Fruit fly (Drosophila melanogaster): Measurements from ENCODE around the gene jigr1.

Gene jigr1

DNA sequence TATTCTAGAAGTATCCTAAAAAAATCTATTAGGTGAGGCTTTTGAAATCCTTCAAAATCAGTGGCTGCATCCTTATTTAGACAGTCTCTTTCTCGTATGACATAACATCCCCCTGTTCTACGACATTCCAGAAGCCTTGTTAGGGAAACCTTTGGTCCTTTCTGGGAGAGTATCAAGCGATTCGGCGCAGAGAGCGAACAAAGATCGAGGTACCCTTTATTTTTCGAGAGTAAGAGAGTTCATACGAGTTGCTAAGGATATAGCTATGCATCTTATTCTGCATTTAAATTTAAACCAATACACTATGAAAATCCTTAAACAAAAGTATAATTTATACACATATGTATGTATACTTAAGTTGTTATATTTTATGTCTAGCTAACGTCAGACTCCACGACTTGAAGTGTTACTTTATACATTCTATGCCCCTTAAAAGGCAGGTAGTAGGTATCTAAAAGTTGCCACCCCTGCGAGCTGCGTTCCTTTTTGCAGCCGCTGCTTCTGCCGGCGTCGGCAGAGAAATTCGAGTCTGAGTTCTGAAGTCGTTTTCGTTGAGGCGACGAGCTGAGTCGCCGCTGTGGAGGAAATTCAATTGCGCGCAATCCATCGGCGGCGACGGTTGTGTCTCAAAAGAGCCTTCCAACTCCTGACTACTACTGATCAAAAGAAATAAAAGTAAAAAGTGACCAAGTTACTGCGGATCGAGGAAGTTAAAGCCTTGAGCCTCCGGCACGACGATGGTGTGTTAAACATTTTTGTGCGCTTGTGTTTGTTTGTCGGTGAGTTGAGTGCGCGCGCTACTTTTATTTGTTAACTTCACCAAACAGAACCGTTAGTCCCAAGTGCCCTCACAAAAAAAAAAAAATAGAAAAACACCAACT lies at the start of gene jigr1:
Gene jigr1, plus strand, starts transcription at position 550 of the 881 bp plus-strand sequence.
- TF ChIP-seq CG8478 (optimal IDR thresholded peaks at IDR 0.05) (no peak), pan (optimal IDR thresholded peaks at IDR 0.05) (peak; percentile 91), usp (GFP tag; optimal IDR thresholded peaks at IDR 0.05) (no peak)

DNA sequence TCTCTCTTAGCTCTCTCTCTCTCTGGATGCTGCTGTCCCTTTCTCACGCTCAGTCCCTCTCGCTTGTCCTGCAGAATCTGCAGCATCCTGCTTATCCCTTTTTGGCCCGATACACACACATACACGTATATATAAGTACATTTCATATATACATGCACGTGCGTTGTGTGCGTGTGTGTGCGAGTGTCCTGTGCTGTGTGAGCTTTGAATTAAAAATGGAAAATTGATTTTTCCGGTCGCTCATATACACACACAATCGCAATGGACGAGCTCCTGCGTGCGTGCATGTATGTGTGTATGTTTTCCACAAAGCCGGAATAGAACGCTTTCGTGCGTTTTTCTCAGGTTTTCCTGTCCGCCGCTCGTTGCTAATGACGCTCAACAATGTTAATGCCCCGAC lies 49.1 kb upstream of the jigr1 start:
- TF ChIP-seq usp (GFP tag; optimal IDR thresholded peaks at IDR 0.05) (no peak), Dll (optimal IDR thresholded peaks at IDR 0.05) (no peak), pan (optimal IDR thresholded peaks at IDR 0.05) (no peak), CG8478 (optimal IDR thresholded peaks at IDR 0.05) (no peak), psq (optimal IDR thresholded peaks at IDR 0.05) (no peak), EcR (GFP tag; optimal IDR thresholded peaks at IDR 0.05) (no peak)

DNA sequence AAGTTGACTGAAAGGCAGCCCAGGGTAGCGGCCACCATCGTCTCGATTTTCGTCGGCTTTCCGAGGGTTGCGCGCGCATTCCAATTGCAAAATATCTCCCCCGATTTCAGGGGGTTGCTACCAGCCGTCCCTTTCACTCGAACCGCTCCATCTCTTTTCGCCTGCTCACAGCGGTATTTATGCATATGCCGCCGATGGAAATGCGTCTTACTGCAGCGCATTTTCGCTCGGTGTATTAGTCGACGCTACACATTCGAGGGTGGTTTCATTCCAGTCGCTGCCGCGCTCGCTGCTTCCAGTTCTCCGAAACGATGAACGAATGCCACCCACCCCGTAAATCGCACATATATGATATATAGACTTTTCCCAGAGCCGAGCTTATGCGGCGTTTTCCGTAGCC lies 48.5 kb upstream of the jigr1 start:
- TF ChIP-seq Dll (optimal IDR thresholded peaks at IDR 0.05) (no peak), pan (optimal IDR thresholded peaks at IDR 0.05) (no peak), psq (optimal IDR thresholded peaks at IDR 0.05) (no peak), CG8478 (optimal IDR thresholded peaks at IDR 0.05) (no peak), usp (GFP tag; optimal IDR thresholded peaks at IDR 0.05) (no peak)

DNA sequence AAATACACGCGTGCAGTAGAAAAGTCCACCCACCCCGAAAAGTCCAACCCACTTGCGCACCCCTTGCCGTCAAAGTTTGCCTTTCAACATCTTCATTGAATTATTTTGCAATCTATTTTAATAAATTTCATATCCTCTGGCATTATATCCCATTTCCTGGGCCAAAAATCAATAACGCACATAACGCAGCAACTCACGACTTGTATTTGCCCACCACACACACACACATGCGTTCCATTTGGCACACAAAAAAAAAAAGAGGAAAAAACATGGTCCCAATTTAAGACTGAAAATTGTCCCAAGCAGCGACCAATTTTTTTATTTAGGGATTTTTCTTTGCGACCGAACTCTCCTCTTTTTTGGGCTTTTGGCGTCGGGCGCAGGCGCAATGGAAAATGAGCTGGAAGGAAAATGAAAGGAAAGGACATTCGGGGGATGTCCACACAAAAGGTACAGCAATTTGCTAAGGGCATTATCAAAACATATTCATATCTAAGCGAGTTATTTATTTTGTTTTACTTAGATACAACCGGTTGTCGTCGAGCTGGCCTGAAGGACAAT lies 46.7 kb upstream of the jigr1 start:
- TF ChIP-seq psq (optimal IDR thresholded peaks at IDR 0.05) (no peak), CG8478 (optimal IDR thresholded peaks at IDR 0.05) (no peak), EcR (GFP tag; optimal IDR thresholded peaks at IDR 0.05) (no peak), usp (GFP tag; optimal IDR thresholded peaks at IDR 0.05) (no peak), pan (optimal IDR thresholded peaks at IDR 0.05) (no peak), Dll (optimal IDR thresholded peaks at IDR 0.05) (no peak)

DNA sequence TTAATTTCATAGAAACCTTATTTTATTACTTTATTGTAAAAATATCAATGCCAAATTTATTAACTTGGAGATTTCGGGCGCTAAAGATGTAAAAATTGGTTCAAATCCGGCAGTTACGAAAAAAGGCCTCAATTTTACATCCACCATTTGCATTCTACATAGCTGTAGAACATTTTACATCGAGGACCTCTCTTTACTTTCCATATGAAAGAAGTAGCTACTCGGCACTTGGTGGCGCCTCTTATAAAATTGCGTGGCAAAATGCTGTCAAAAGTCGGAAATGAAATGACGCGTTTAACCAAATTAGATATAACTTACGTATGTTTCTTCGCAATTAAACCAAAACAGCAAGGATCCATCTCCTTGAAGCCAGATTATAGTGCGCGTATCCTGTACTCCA lies 46.1 kb upstream of the jigr1 start:
- TF ChIP-seq usp (GFP tag; optimal IDR thresholded peaks at IDR 0.05) (no peak), pan (optimal IDR thresholded peaks at IDR 0.05) (no peak), EcR (GFP tag; optimal IDR thresholded peaks at IDR 0.05) (no peak), Dll (optimal IDR thresholded peaks at IDR 0.05) (no peak), CG8478 (optimal IDR thresholded peaks at IDR 0.05) (no peak), psq (optimal IDR thresholded peaks at IDR 0.05) (no peak)

DNA sequence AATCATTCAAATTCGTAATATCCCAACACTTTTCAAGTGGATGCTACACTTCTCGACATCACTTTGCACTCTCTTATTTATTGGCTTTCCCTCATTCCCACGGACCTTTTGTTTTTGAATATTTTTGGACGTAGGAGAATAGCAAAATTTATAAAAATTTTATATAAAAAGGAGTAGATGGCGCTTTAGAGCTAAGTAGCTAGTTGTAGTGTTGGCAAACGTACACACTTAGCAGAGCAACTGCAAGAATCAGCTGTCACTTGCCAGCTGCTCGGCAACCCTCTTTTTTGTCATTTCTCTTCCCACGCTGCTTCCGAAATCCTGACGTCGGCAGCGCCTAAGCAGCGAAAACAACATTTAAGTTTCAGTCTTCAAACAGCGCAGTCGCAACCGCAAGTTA lies 43.5 kb upstream of the jigr1 start:
- TF ChIP-seq usp (GFP tag; optimal IDR thresholded peaks at IDR 0.05): no peak
- TF ChIP-seq EcR (GFP tag; optimal IDR thresholded peaks at IDR 0.05): no peak
- TF ChIP-seq Dll (optimal IDR thresholded peaks at IDR 0.05): no peak
- no peak for TF ChIP-seq psq (optimal IDR thresholded peaks at IDR 0.05)
- no peak for TF ChIP-seq CG8478 (optimal IDR thresholded peaks at IDR 0.05)
- no peak for TF ChIP-seq pan (optimal IDR thresholded peaks at IDR 0.05)

DNA sequence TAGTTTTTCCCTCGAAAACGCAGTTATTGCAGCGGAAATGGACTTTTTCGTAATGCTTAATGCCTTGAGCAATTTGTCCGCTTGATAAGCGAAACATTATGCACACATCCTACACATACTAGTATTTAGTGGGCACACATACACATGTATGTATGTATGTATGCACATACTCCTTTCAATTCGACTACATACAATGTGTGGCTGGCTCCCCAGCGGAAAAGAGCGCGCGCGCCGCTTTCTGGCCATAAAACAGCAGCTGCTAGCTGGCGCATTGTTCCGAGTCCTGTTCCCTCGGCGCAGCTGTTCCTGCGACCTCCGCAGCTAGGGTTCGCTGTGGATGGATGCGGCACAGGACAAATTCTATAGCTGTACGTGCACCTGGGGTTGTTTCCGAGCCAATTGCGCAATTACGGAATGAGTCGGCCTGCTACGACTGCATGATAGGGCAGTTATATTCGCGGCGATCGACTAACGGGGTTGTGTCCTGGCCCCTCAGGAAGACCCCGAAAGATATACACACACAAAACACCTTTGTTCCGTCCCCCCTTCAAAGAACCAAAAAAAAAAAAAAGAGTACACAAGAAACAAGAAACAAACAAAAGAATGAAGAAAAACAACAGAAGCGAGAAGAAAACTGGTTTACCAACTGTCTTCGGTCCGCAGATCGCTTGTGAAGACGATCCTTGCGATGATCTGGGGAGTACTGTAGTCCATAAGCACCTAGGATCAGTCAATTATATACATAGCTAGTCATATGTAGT lies 41.2 kb upstream of the jigr1 start:
- TF ChIP-seq psq (optimal IDR thresholded peaks at IDR 0.05) (no peak), usp (GFP tag; optimal IDR thresholded peaks at IDR 0.05) (no peak), CG8478 (optimal IDR thresholded peaks at IDR 0.05) (no peak), pan (optimal IDR thresholded peaks at IDR 0.05) (no peak), Dll (optimal IDR thresholded peaks at IDR 0.05) (no peak), EcR (GFP tag; optimal IDR thresholded peaks at IDR 0.05) (no peak)

DNA sequence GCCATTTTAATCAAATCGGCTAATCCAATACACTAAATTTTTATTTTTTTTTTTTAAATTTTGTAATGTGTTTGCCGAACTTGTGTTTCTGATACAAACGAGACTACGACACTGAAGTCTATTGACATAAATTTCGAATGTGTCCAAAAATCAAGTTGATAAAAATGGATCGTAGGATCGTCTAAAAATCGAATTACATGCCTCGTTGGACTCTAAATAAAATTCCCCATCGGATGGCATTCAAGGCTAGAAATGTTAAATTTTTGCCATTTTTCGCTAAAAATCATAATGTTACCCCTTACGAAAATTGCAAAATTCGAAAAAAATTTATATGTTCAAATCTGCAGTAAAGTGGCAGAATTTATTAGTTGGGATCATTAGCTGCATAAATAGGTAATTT lies 28.6 kb upstream of the jigr1 start, which contains the start of gene ymp:
Gene ymp, minus strand, starts transcription at position 101 of the 400 bp plus-strand sequence.
- TF ChIP-seq Dll (optimal IDR thresholded peaks at IDR 0.05): no peak
- no peak for TF ChIP-seq pan (optimal IDR thresholded peaks at IDR 0.05)
- no peak for TF ChIP-seq EcR (GFP tag; optimal IDR thresholded peaks at IDR 0.05)

DNA sequence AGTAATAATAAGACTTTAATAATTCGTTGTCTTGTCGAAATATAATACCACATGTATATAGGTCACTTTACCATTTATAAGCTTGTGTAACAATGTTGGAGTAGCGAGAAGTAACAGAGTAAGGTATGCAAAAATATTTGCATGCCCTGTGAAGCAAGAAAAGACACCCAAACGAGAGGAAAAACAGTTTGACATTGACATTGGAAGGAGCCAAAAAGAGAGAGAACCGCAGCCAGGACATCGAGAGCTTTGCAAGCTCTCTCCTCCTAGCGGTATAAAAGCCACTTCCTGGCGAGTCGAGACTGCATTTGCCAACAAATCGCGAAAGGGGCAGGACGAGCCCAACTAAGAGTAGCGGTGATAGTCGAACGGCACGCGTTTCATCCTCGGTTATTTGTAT lies 24.3 kb upstream of the jigr1 start, which contains the start of gene CG5079:
Gene CG5079, plus strand, starts transcription at position 301 of the 400 bp plus-strand sequence.
- TF ChIP-seq CG8478 (optimal IDR thresholded peaks at IDR 0.05) (no peak), pan (optimal IDR thresholded peaks at IDR 0.05) (no peak), EcR (GFP tag; optimal IDR thresholded peaks at IDR 0.05) (no peak), psq (optimal IDR thresholded peaks at IDR 0.05) (no peak), Dll (optimal IDR thresholded peaks at IDR 0.05) (no peak), usp (GFP tag; optimal IDR thresholded peaks at IDR 0.05) (no peak)

DNA sequence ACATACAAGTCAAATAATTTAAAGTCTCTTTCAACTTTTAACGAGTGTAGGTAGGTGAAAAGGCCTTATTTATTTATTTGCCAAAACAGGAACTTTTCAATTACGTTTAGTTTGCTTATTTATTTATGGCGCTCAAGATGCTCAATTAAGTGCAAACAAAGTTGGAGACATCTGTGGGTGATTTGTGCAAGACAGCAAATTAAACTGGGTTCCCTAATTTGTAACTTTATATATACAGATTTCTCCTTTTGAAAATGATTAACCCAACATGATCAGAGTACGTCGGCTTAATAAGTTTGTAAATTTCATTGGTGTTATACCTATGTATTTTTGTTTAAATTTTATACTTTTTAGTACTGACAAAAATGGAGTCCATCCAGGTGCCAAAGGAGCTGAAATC lies 19.5 kb upstream of the jigr1 start, which contains the start of gene CG5071:
Gene CG5071, plus strand, starts transcription at position 301 of the 400 bp plus-strand sequence.
- TF ChIP-seq usp (GFP tag; optimal IDR thresholded peaks at IDR 0.05): no peak
- no peak for TF ChIP-seq EcR (GFP tag; optimal IDR thresholded peaks at IDR 0.05)
- TF ChIP-seq pan (optimal IDR thresholded peaks at IDR 0.05): no peak
- no peak for TF ChIP-seq Dll (optimal IDR thresholded peaks at IDR 0.05)
- no peak for TF ChIP-seq CG8478 (optimal IDR thresholded peaks at IDR 0.05)
- TF ChIP-seq psq (optimal IDR thresholded peaks at IDR 0.05): no peak

DNA sequence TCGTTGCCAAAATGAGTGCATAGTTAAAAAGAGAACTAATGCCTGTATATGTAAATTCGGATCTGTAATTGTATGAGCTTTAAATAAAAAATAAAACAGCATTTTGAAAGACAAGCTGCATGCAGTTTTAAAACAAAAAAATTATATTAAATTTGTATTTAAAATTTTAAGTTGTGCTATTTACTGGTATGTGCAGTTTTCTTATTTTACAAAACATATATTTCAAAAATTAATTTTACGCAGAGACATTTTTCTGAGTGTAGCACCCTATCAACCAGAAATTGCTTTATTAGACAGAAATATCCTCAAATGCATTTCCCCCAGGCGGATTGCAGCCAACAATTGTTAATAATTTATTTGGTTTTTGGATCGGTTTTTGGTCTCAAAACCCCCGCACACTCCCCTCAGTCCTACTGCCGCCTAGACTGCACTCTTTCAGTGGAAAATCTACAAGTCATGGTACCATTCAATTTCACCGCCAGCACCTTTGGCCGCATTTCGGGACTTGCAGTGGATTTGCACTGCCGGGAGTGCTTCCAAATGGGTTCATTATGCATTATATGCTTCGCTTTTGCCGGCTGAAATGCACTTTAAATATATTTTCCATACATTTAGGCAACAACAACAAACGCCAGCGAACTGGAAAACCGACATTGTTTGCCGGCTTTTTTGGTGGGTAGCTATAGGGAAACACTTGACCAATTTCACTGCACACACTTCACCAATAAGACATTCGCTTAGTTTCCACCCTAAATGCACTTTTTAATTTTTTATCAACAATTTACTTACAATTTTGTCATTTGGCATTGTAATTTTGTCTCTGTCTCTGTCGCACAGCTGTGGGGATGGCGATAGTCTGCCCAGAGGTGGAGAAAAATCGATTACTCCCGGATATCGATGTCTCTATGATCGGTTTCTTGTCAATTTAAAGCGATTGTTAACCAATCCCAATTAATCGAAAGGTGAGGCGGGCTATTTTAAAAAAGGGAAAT lies 13.5 kb upstream of the jigr1 start, which contains the start of gene Npl4:
Gene Npl4, minus strand, starts transcription at position 863 of the 992 bp plus-strand sequence.
- TF ChIP-seq EcR (GFP tag; optimal IDR thresholded peaks at IDR 0.05) (no peak), CG8478 (optimal IDR thresholded peaks at IDR 0.05) (no peak), psq (optimal IDR thresholded peaks at IDR 0.05) (no peak), usp (GFP tag; optimal IDR thresholded peaks at IDR 0.05) (no peak)
